Fruit fly (Drosophila melanogaster): Measurements from ENCODE around the gene CG43915.

DNA sequence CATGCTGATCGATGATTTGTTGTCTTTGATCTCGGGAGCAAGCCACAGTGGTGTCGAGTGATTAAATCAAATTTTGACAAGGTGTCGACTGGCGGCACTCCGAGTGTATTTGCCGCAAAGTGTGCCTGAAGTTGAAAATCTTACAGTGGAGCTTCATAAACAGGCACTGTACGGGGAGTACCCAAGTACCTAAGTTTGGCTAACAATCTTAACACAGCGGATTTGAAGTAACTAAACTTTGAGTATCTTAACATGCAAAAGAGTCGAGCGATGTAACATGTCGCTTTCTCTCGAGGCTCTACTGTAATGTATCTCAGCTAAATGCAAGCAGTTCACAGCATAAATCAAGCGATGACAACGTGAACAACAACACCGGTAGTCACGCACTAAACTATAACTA lies 44.1 kb downstream of the CG43915 start:
- TF ChIP-seq CG8301 (tag; optimal IDR thresholded peaks at IDR 0.05): peak; percentile 24
- no peak for TF ChIP-seq gl (tag; optimal IDR thresholded peaks at IDR 0.05)
- TF ChIP-seq Ets98B (GFP tag; IDR thresholded peaks at IDR 0.05): peak; percentile 58
- no peak for TF ChIP-seq CG13204 (GFP tag; optimal IDR thresholded peaks at IDR 0.05)
- TF ChIP-seq Pif1A (GFP tag; optimal IDR thresholded peaks at IDR 0.05): no peak
- TF ChIP-seq CG14655 (GFP tag; optimal IDR thresholded peaks at IDR 0.05): peak; percentile 52
- TF ChIP-seq EcR (GFP tag; optimal IDR thresholded peaks at IDR 0.05): no peak
- no peak for TF ChIP-seq D1 (tag; optimal IDR thresholded peaks at IDR 0.05)
- no peak for TF ChIP-seq CG32121 (GFP tag; IDR thresholded peaks at IDR 0.05)
- peak; percentile 58; the same call in 1 of the 3 replicates for TF ChIP-seq fd96Ca (GFP tag; IDR thresholded peaks at IDR 0.05)
- TF ChIP-seq CG15710 (tag; optimal IDR thresholded peaks at IDR 0.05): peak; percentile 29
- TF ChIP-seq CG17806 (tag; optimal IDR thresholded peaks at IDR 0.05): peak; percentile 16
